Fruit fly (Drosophila melanogaster): Measurements from ENCODE around the gene Btk.

Btk gene

DNA sequence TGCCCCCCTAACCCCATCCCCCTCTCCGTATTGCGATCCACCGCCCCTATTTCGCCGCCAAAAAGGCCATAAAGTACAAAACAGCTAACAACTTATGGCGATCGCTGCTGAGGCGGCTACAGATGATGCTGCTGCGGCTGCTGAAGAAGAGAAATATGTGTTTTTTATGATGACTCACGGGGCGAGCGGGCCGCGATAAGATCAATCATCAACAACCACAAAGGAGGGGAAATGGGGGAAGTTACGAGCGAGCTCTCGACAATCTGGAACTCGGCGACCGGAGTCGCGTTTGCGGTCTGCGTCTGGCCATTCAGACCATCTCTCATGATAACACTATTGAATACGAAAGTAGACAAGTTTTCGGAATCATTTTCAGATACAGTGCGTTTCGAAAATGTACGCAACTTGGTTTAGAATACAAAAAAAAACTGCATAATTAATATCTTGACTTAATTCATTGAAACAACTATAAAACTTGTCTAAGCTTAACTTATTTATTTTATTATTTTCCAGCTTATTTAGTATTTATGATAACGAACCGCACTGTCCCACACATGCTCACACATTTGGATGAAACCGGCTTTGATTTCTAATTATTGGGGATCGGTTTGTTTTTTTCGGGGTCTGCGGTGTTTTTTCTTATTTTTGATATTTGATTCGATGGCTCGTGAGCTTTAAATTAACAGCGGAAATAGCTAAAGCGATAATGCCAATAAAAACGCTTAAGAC, 8.6 kb downstream of the Btk start (continued):
- TF ChIP-seq Mrtf (GFP tag; IDR thresholded peaks at IDR 0.05) (peak; percentile 97), danr (GFP tag; IDR thresholded peaks at IDR 0.05) (peak; percentile 95), CG15269 (tag; optimal IDR thresholded peaks at IDR 0.05) (peak; percentile 97), disco-r (GFP tag; optimal IDR thresholded peaks at IDR 0.05) (peak; percentile 89), Antp (GFP tag; optimal IDR thresholded peaks at IDR 0.05) (peak; percentile 90), inv (GFP tag; IDR thresholded peaks at IDR 0.05; ENCODE audit: partially characterized antibody) (no peak), BtbVII (GFP tag; optimal IDR thresholded peaks at IDR 0.05) (peak; percentile 94), CG12299 (tag; optimal IDR thresholded peaks at IDR 0.05) (peak; percentile 96), zen (tag; optimal IDR thresholded peaks at IDR 0.05) (peak; percentile 86), CG8478 (optimal IDR thresholded peaks at IDR 0.05) (no peak), Vsx1 (GFP tag; optimal IDR thresholded peaks at IDR 0.05) (peak; percentile 89), CG9437 (GFP tag; optimal IDR thresholded peaks at IDR 0.05) (peak; percentile 89), CG11093 (GFP tag; IDR thresholded peaks at IDR 0.05) (peak; percentile 96), CG32767 (GFP tag; IDR thresholded peaks at IDR 0.05) (peak; percentile 94), NC2β (GFP tag; optimal IDR thresholded peaks at IDR 0.05) (peak; percentile 90), CG15696 (tag; optimal IDR thresholded peaks at IDR 0.05) (peak; percentile 87), Max (GFP tag; optimal IDR thresholded peaks at IDR 0.05) (peak; percentile 95), HHEX (GFP tag; optimal IDR thresholded peaks at IDR 0.05) (peak; percentile 95), CG13624 (GFP tag; optimal IDR thresholded peaks at IDR 0.05) (peak; percentile 94), aop (GFP tag; IDR thresholded peaks at IDR 0.05) (peak; percentile 83; the same call in 1 of the 2 replicates), pfk (GFP tag; optimal IDR thresholded peaks at IDR 0.05) (peak; percentile 43), Mes4 (GFP tag; optimal IDR thresholded peaks at IDR 0.05) (peak; percentile 92), chinmo (GFP tag; IDR thresholded peaks at IDR 0.05; ENCODE audit: partially characterized antibody) (0 out of 4 replicates have a peak, but pooled peaks have one; percentile 59), zfh2 (GFP tag; optimal IDR thresholded peaks at IDR 0.05) (peak; percentile 92), HLH3B (GFP tag; IDR thresholded peaks at IDR 0.05) (peak; percentile 97), lola (GFP tag; optimal IDR thresholded peaks at IDR 0.05) (peak in 1 of 3 experiments; percentile 92), Eip74EF (GFP tag; optimal IDR thresholded peaks at IDR 0.05) (peak in 1 of 2 experiments; percentile 96), br (optimal IDR thresholded peaks at IDR 0.05) (no peak), sqz (GFP tag; optimal IDR thresholded peaks at IDR 0.05) (peak; percentile 96), CG15479 (GFP tag; optimal IDR thresholded peaks at IDR 0.05) (no peak), CG17385 (GFP tag; optimal IDR thresholded peaks at IDR 0.05) (peak; percentile 94), CG8944 (GFP tag; optimal IDR thresholded peaks at IDR 0.05) (peak; percentile 89), tap (tag; optimal IDR thresholded peaks at IDR 0.05) (peak; percentile 97), slou (GFP tag; optimal IDR thresholded peaks at IDR 0.05) (peak; percentile 88), HLH54F (GFP tag; optimal IDR thresholded peaks at IDR 0.05) (peak; percentile 91), dysf (GFP tag; IDR thresholded peaks at IDR 0.05) (peak; percentile 98), chif (GFP tag; optimal IDR thresholded peaks at IDR 0.05) (peak; percentile 91 to 96), Hand (GFP tag; optimal IDR thresholded peaks at IDR 0.05) (peak; percentile 89), fd102C (GFP tag; optimal IDR thresholded peaks at IDR 0.05) (no peak), pan (optimal IDR thresholded peaks at IDR 0.05) (no peak), pan (GFP tag; optimal IDR thresholded peaks at IDR 0.05 in 1 of 2, IDR thresholded peaks at IDR 0.05 in 1 of 2) (peak in 1 of 2 experiments; percentile 97), CG12104 (GFP tag; optimal IDR thresholded peaks at IDR 0.05) (peak; percentile 93), sna (GFP tag; IDR thresholded peaks at IDR 0.05; ENCODE audit: partially characterized antibody) (no peak), gce (GFP tag; IDR thresholded peaks at IDR 0.05) (peak; percentile 97), mld (GFP tag; IDR thresholded peaks at IDR 0.05; ENCODE audit: partially characterized antibody) (no peak), ab (GFP tag; optimal IDR thresholded peaks at IDR 0.05) (peak; percentile 68), E2f2 (GFP tag; IDR thresholded peaks at IDR 0.05) (peak; percentile 83), CG15073 (GFP tag; optimal IDR thresholded peaks at IDR 0.05) (peak; percentile 66), Optix (GFP tag; IDR thresholded peaks at IDR 0.05) (peak; percentile 87)

Measured in whole organism, embryonic.